Worm (Caenorhabditis elegans): ENCODE data around the gene B0432.11.

- TF ChIP-seq W03F9.2 (tag; optimal IDR thresholded peaks at IDR 0.05): no peak
- no peak for TF ChIP-seq dao-5 (tag; optimal IDR thresholded peaks at IDR 0.05)
- no peak for TF ChIP-seq him-1 (tag; optimal IDR thresholded peaks at IDR 0.05)
Measured at ce11 chrII:341282-341681, 46.8 kb upstream of the B0432.11 start.

Measured in whole organism, L4/young adult.